Worm (Caenorhabditis elegans) whole organism, L1 larva: Measurements from ENCODE around the gene spat-2.

Experiments used
- C16A3.4 ChIP-seq: fragments of 150-350 bp; optimal IDR thresholded peaks from 2 replicates; lab custom pipeline; 2014; ENCODE audit warnings: missing biosample characterization, missing genetic modification characterization
- aha-1 ChIP-seq: fragments of 150-350 bp; optimal IDR thresholded peaks from 2 replicates; lab custom pipeline; 2014; ENCODE audit warnings: missing biosample characterization, missing genetic modification characterization
- alr-1 ChIP-seq: fragments of 200-800 bp; sonication (Bioruptor generic); optimal IDR thresholded peaks from 2 replicates; lab custom pipeline; 2018; ENCODE audit warnings: borderline replicate concordance, mild to moderate bottlenecking, missing genetic modification characterization, missing compliant biosample characterization
- blmp-1 ChIP-seq: fragments of 150-350 bp; optimal IDR thresholded peaks from 2 replicates; lab custom pipeline; 2014; ENCODE audit warnings: missing biosample characterization, missing genetic modification characterization
- ceh-63 ChIP-seq: fragments of 200-800 bp; sonication (Bioruptor generic); optimal IDR thresholded peaks from 2 replicates; lab custom pipeline; 2018; ENCODE audit warnings: mild to moderate bottlenecking, missing genetic modification characterization, missing compliant biosample characterization
- ceh-8 ChIP-seq: fragments of 200-800 bp; sonication (Bioruptor generic); optimal IDR thresholded peaks from 2 replicates; lab custom pipeline; 2018; ENCODE audit warnings: mild to moderate bottlenecking, missing genetic modification characterization, moderate library complexity, missing compliant biosample characterization
- ceh-82 ChIP-seq, 3 experiments: fragments of 150-350 bp in 1 of 3; sonication (generic microtip) in 2 of 3; optimal IDR thresholded peaks; 2 replicates each; lab custom pipeline; 2014 to 2017; ENCODE audit warnings: missing biosample characterization in 3 of 3, missing genetic modification characterization in 3 of 3
- ceh-88 ChIP-seq: fragments of 200-800 bp; sonication (Bioruptor generic); IDR thresholded peaks from 2 replicates; pipeline ENCODE4 v1.3.6; 2022; ENCODE audit warnings: missing genetic modification characterization, missing compliant biosample characterization
- ces-1 ChIP-seq: fragments of 150-350 bp; optimal IDR thresholded peaks from 2 replicates; lab custom pipeline; 2014; ENCODE audit warnings: missing biosample characterization, missing genetic modification reagents, missing genetic modification characterization
- dsc-1 ChIP-seq: sonication (generic microtip); optimal IDR thresholded peaks from 2 replicates; lab custom pipeline; 2016; ENCODE audit warnings: mild to moderate bottlenecking, missing genetic modification characterization, missing compliant biosample characterization
- efl-1 ChIP-seq, 4 experiments: fragments of 150-350 bp; optimal IDR thresholded peaks in 3 of 4; peaks in 1 of 4; 1 replicate in 1 of 4; 2 replicates in 3 of 4; lab custom pipeline; 2014; ENCODE audit warnings: missing biosample characterization in 2 of 4, missing genetic modification characterization in 2 of 4, missing genetic modification reagents in 2 of 4
- egl-13 ChIP-seq: sonication (generic microtip); optimal IDR thresholded peaks from 2 replicates; lab custom pipeline; 2016; ENCODE audit warnings: missing genotype, missing genetic modification reagents, missing genetic modification characterization, missing compliant biosample characterization
- elt-2 ChIP-seq: sonication (generic microtip); optimal IDR thresholded peaks from 2 replicates; lab custom pipeline; 2016; ENCODE audit warnings: missing genetic modification characterization, mild to moderate bottlenecking, inconsistent platforms, missing compliant biosample characterization, missing genetic modification reagents
- elt-3 ChIP-seq, 6 experiments: fragments of 150-350 bp in 1 of 6; sonication (generic microtip); optimal IDR thresholded peaks; 2 replicates each; lab custom pipeline; 2017 to 2018; ENCODE audit warnings: missing biosample characterization in 6 of 6, missing genetic modification characterization in 6 of 6, inconsistent platforms in 1 of 6
- fkh-10 ChIP-seq: sonication (generic microtip); optimal IDR thresholded peaks from 2 replicates; lab custom pipeline; 2017; ENCODE audit warnings: missing biosample characterization, missing genetic modification reagents, missing genetic modification characterization
- fkh-8 ChIP-seq: sonication (generic microtip); optimal IDR thresholded peaks from 2 replicates; lab custom pipeline; 2016; ENCODE audit warnings: mild to moderate bottlenecking, missing genetic modification characterization, missing compliant biosample characterization
- fos-1 ChIP-seq: fragments of 150-350 bp; optimal IDR thresholded peaks from 2 replicates; lab custom pipeline; 2014; ENCODE audit warnings: missing biosample characterization, missing genetic modification characterization
- hlh-4 ChIP-seq: sonication (generic microtip); optimal IDR thresholded peaks from 2 replicates; lab custom pipeline; 2016; ENCODE audit warnings: mild to moderate bottlenecking, missing genetic modification characterization, missing compliant biosample characterization
- irx-1 ChIP-seq: sonication (generic microtip); optimal IDR thresholded peaks from 2 replicates; lab custom pipeline; 2016; ENCODE audit warnings: missing genetic modification characterization, missing compliant biosample characterization
- isw-1 ChIP-seq: fragments of 200-800 bp; sonication (Bioruptor generic); IDR thresholded peaks from 2 replicates; pipeline ENCODE4 v1.3.6; 2022; ENCODE audit warnings: missing genetic modification characterization, missing compliant biosample characterization
- lin-14 ChIP-seq: fragments of 200-800 bp; sonication (Bioruptor generic); optimal IDR thresholded peaks from 2 replicates; lab custom pipeline; 2018; ENCODE audit warnings: mild to moderate bottlenecking, missing genetic modification characterization, moderate library complexity, missing compliant biosample characterization
- lin-15B ChIP-seq: fragments of 150-350 bp; sonication (generic microtip); optimal IDR thresholded peaks from 3 replicates; lab custom pipeline; 2014; ENCODE audit warnings: missing biosample characterization, missing genetic modification characterization
- lin-39 ChIP-seq: fragments of 150-350 bp; optimal IDR thresholded peaks from 2 replicates; lab custom pipeline; 2014; ENCODE audit warnings: missing biosample characterization, missing genetic modification reagents, missing genetic modification characterization
- nhr-11 ChIP-seq: fragments of 150-350 bp; optimal IDR thresholded peaks from 2 replicates; lab custom pipeline; 2014; ENCODE audit warnings: missing biosample characterization, missing genetic modification characterization
- nhr-19 ChIP-seq: fragments of 200-800 bp; sonication (Bioruptor generic); conservative IDR thresholded peaks from 2 replicates; pipeline ENCODE4 v1.3.6; 2022; ENCODE audit warnings: missing genetic modification characterization, missing compliant biosample characterization
- nhr-20 ChIP-seq: sonication (generic microtip); optimal IDR thresholded peaks from 2 replicates; lab custom pipeline; 2016; ENCODE audit warnings: mild to moderate bottlenecking, missing genetic modification characterization, missing compliant biosample characterization
- nhr-71 ChIP-seq: sonication (generic microtip); optimal IDR thresholded peaks from 2 replicates; lab custom pipeline; 2016; ENCODE audit warnings: mild to moderate bottlenecking, missing genetic modification characterization, moderate library complexity, missing compliant biosample characterization
- nhr-77 ChIP-seq: fragments of 150-350 bp; optimal IDR thresholded peaks from 2 replicates; lab custom pipeline; 2014; ENCODE audit warnings: missing biosample characterization, missing genetic modification characterization
- skn-1 ChIP-seq: fragments of 150-350 bp; optimal IDR thresholded peaks from 2 replicates; lab custom pipeline; 2014; ENCODE audit warnings: missing biosample characterization, missing genetic modification characterization
- snpc-4 ChIP-seq: fragments of 150-350 bp; optimal IDR thresholded peaks from 2 replicates; lab custom pipeline; 2014; ENCODE audit warnings: missing biosample characterization, missing genetic modification characterization
- sox-4 ChIP-seq: sonication (generic microtip); optimal IDR thresholded peaks from 2 replicates; lab custom pipeline; 2016; ENCODE audit warnings: missing genetic modification characterization, missing compliant biosample characterization
- sptf-1 ChIP-seq: fragments of 150-350 bp; optimal IDR thresholded peaks from 2 replicates; lab custom pipeline; 2014; ENCODE audit warnings: missing biosample characterization, missing genetic modification characterization
- unc-130 ChIP-seq: fragments of 150-350 bp; optimal IDR thresholded peaks from 2 replicates; lab custom pipeline; 2017; ENCODE audit warnings: missing biosample characterization, missing genetic modification characterization, inconsistent platforms
- unc-86 ChIP-seq: sonication (generic microtip); optimal IDR thresholded peaks from 2 replicates; lab custom pipeline; 2016; ENCODE audit warnings: missing genetic modification characterization, missing compliant biosample characterization
- unc-98 ChIP-seq: fragments of 200-800 bp; sonication (Bioruptor generic); IDR thresholded peaks from 2 replicates; pipeline ENCODE4 v1.3.6; 2022; ENCODE audit warnings: missing genetic modification characterization, missing compliant biosample characterization
- zag-1 ChIP-seq: fragments of 150-350 bp; optimal IDR thresholded peaks from 2 replicates; lab custom pipeline; 2014; ENCODE audit warnings: missing biosample characterization, missing genetic modification characterization
- zip-4 ChIP-seq: fragments of 200-800 bp; sonication (Bioruptor generic); optimal IDR thresholded peaks from 2 replicates; lab custom pipeline; 2018; ENCODE audit warnings: mild to moderate bottlenecking, missing genetic modification characterization, moderate library complexity, missing compliant biosample characterization

spat-2 gene

ce11 chrIII:11070210-11070609 is 33.5 kb downstream of the spat-2 start:
- TF ChIP-seq snpc-4: no peak
- no peak for TF ChIP-seq blmp-1
- TF ChIP-seq fkh-8: no peak
- no peak for TF ChIP-seq sptf-1 (tag; lab: Kevin White, UChicago)
- TF ChIP-seq ceh-8 (GFP tag; lab: Kevin White, UChicago): no peak
- no peak for TF ChIP-seq lin-39 (tag; lab: Kevin White, UChicago)
- TF ChIP-seq elt-3 (tag; optimal IDR thresholded peaks at IDR 0.05; lab: Kevin White, UChicago): no peak
- TF ChIP-seq ceh-88 (GFP tag; lab: Robert Waterston, UW): no peak
- no peak for TF ChIP-seq skn-1 (tag; lab: Kevin White, UChicago)
- TF ChIP-seq lin-14 (GFP tag; lab: Kevin White, UChicago): no peak
- no peak for TF ChIP-seq zip-4
- TF ChIP-seq nhr-71 (tag; lab: Kevin White, UChicago): no peak
- TF ChIP-seq isw-1 (GFP tag; lab: Robert Waterston, UW): no peak
- TF ChIP-seq dsc-1: no peak
- no peak for TF ChIP-seq irx-1 (tag; lab: Kevin White, UChicago)
- no peak for TF ChIP-seq zag-1 (tag; lab: Kevin White, UChicago)
- TF ChIP-seq, all 84 proteins: peak for 0

ce11 chrIII:11074214-11074613 is 37.5 kb downstream of the spat-2 start, which contains the start of gene str-261:
TSS of gene str-261 (plus strand) at chrIII:11074514.
- no peak for TF ChIP-seq efl-1 (optimal IDR thresholded peaks at IDR 0.05; lab: Kevin White, UChicago)
- peak in 1 of 2 experiments; percentile 13 for TF ChIP-seq efl-1 (GFP tag; optimal IDR thresholded peaks at IDR 0.05 in 1 of 2; lab: Kevin White, UChicago)
- TF ChIP-seq fos-1 (tag; lab: Kevin White, UChicago): no peak
- no peak for TF ChIP-seq unc-86 (tag; lab: Kevin White, UChicago)
- TF ChIP-seq fkh-8: no peak
- no peak for TF ChIP-seq lin-39 (tag; lab: Kevin White, UChicago)
- TF ChIP-seq nhr-19 (GFP tag; lab: Robert Waterston, UW): no peak

- no peak for TF ChIP-seq elt-2
- TF ChIP-seq sptf-1 (tag; lab: Kevin White, UChicago): no peak
- TF ChIP-seq ces-1: no peak
- no peak for TF ChIP-seq ceh-8 (GFP tag; lab: Kevin White, UChicago)
- TF ChIP-seq C16A3.4 (tag; lab: Kevin White, UChicago): no peak
- TF ChIP-seq egl-13 (tag; lab: Kevin White, UChicago): no peak
- no peak for TF ChIP-seq fkh-10 (GFP tag; lab: Kevin White, UChicago)
- TF ChIP-seq, all 84 proteins: peak for 0
Observed at ce11 chrIII:11076743-11077142, 40.0 kb downstream of the spat-2 start.

- TF ChIP-seq alr-1 (tag; lab: Kevin White, UChicago): no peak
- no peak for TF ChIP-seq unc-98 (GFP tag; lab: Robert Waterston, UW)
- TF ChIP-seq nhr-77: no peak
- TF ChIP-seq lin-14 (GFP tag; lab: Kevin White, UChicago): no peak
- no peak for TF ChIP-seq lin-15B (tag; lab: Kevin White, UChicago)
- no peak for TF ChIP-seq ceh-82 (tag; optimal IDR thresholded peaks at IDR 0.05; lab: Kevin White, UChicago)
- no peak for TF ChIP-seq isw-1 (GFP tag; lab: Robert Waterston, UW)
- no peak for TF ChIP-seq hlh-4
- TF ChIP-seq aha-1 (tag; lab: Kevin White, UChicago): no peak
- TF ChIP-seq fkh-10 (GFP tag; lab: Kevin White, UChicago): no peak
- TF ChIP-seq lin-39 (tag; lab: Kevin White, UChicago): no peak
- no peak for TF ChIP-seq nhr-71 (tag; lab: Kevin White, UChicago)
- TF ChIP-seq skn-1 (tag; lab: Kevin White, UChicago): no peak
- TF ChIP-seq nhr-20 (tag; lab: Kevin White, UChicago): no peak
- TF ChIP-seq efl-1 (optimal IDR thresholded peaks at IDR 0.05; lab: Kevin White, UChicago): no peak
- TF ChIP-seq efl-1 (GFP tag; optimal IDR thresholded peaks at IDR 0.05 in 1 of 2; lab: Kevin White, UChicago): no peak
Observed at ce11 chrIII:11077404-11077803, 40.7 kb downstream of the spat-2 start, which contains the start of gene str-246. TSS of gene str-246 (plus strand) at chrIII:11077704.

- no peak for TF ChIP-seq ceh-63 (GFP tag; lab: Kevin White, UChicago)
- TF ChIP-seq unc-130 (tag; lab: Kevin White, UChicago): no peak
- TF ChIP-seq nhr-19 (GFP tag; lab: Robert Waterston, UW): no peak
- no peak for TF ChIP-seq nhr-20 (tag; lab: Kevin White, UChicago)
- no peak for TF ChIP-seq zip-4
- no peak for TF ChIP-seq sox-4 (tag; lab: Kevin White, UChicago)
- TF ChIP-seq nhr-11: no peak
- no peak for TF ChIP-seq ceh-88 (GFP tag; lab: Robert Waterston, UW)
- TF ChIP-seq elt-3 (tag; optimal IDR thresholded peaks at IDR 0.05; lab: Kevin White, UChicago): no peak
- no peak for TF ChIP-seq fkh-8
- TF ChIP-seq efl-1 (optimal IDR thresholded peaks at IDR 0.05; lab: Kevin White, UChicago): no peak
- no peak for TF ChIP-seq efl-1 (GFP tag; optimal IDR thresholded peaks at IDR 0.05 in 1 of 2; lab: Kevin White, UChicago)
Observed at ce11 chrIII:11079445-11079844, 42.7 kb downstream of the spat-2 start, which contains the start of gene W09D6.4. TSS of gene W09D6.4 (plus strand) at chrIII:11079745.
